Worm (Caenorhabditis elegans) whole organism, mixed stage, embryonic: Measurements from ENCODE around the gene C38C3.6.

Source experiments
- elt-1 ChIP-seq: sonication (generic microtip); optimal IDR thresholded peaks from 2 replicates; lab custom pipeline; 2017; ENCODE audit warnings: missing genetic modification characterization, mild to moderate bottlenecking, missing compliant biosample characterization, antibody characterized with exemption, moderate library complexity, borderline replicate concordance; ENCODE audit not compliant: insufficient read depth
- elt-3 ChIP-seq: fragments of 150-350 bp; optimal IDR thresholded peaks from 2 replicates; lab custom pipeline; 2014; ENCODE audit warnings: missing biosample characterization, missing genetic modification characterization
- lsy-2 ChIP-seq: fragments of 150-350 bp; optimal IDR thresholded peaks from 2 replicates; lab custom pipeline; 2014; ENCODE audit warnings: missing biosample characterization, missing genetic modification characterization
- mls-2 ChIP-seq: sonication (generic microtip); optimal IDR thresholded peaks from 2 replicates; lab custom pipeline; 2016; ENCODE audit warnings: mild to moderate bottlenecking, missing genetic modification characterization, moderate library complexity, missing compliant biosample characterization
- nhr-12 ChIP-seq: fragments of 150-350 bp; optimal IDR thresholded peaks from 2 replicates; lab custom pipeline; 2014; ENCODE audit warnings: missing biosample characterization, missing genetic modification characterization
- nhr-28 ChIP-seq: fragments of 150-350 bp; optimal IDR thresholded peaks from 2 replicates; lab custom pipeline; 2014; ENCODE audit warnings: missing biosample characterization, missing genetic modification characterization
- nhr-76 ChIP-seq: sonication (generic microtip); optimal IDR thresholded peaks from 2 replicates; lab custom pipeline; 2017; ENCODE audit warnings: missing biosample characterization, missing genetic modification characterization
- pha-4 ChIP-seq: fragments of 150-350 bp; optimal IDR thresholded peaks from 2 replicates; lab custom pipeline; 2018; ENCODE audit warnings: missing biosample characterization, missing genetic modification reagents, missing genetic modification characterization
- unc-39 ChIP-seq: fragments of 150-350 bp; optimal IDR thresholded peaks from 2 replicates; lab custom pipeline; 2014; ENCODE audit warnings: missing biosample characterization, missing genetic modification characterization

- TF ChIP-seq elt-1 (tag; lab: Kevin White, UChicago) (no peak), nhr-28 (tag; lab: Kevin White, UChicago) (no peak), mls-2 (tag; lab: Kevin White, UChicago) (no peak), lsy-2 (no peak), pha-4 (tag; lab: Kevin White, UChicago) (no peak), elt-3 (tag; lab: Kevin White, UChicago) (no peak), unc-39 (tag; lab: Kevin White, UChicago) (no peak), nhr-76 (no peak), nhr-12 (tag; lab: Kevin White, UChicago) (no peak)
Measured at ce11 chrV:1444180-1444579, 47.2 kb downstream of the C38C3.6 start, which contains the start of gene cnc-1.
